Fruit fly (Drosophila melanogaster) whole organism, embryonic: ENCODE measurements around the gene Fdx1.

Source experiments
- Atf-2 ChIP-seq: fragments of 200-800 bp; sonication (Bioruptor generic); optimal IDR thresholded peaks from 2 replicates; lab custom pipeline; 2016; ENCODE audit warnings: missing biosample characterization, missing genetic modification characterization
- Awh ChIP-seq: fragments of 200-800 bp; sonication (Bioruptor generic); IDR thresholded peaks from 2 replicates; pipeline ENCODE4, ENCODE4 v1.3.6; 2022; ENCODE audit warnings: missing biosample characterization, missing genetic modification characterization
- CG11398 ChIP-seq: fragments of 200-800 bp; sonication (Bioruptor generic); optimal IDR thresholded peaks from 2 replicates; lab custom pipeline; 2016; ENCODE audit warnings: missing biosample characterization, missing genetic modification characterization
- CG11695 ChIP-seq: fragments of 200-800 bp; sonication (Bioruptor generic); IDR thresholded peaks from 3 replicates; pipeline ENCODE4 v1.3.6; 2022; ENCODE audit warnings: missing biosample characterization, missing genetic modification characterization
- CG12236 ChIP-seq: fragments of 200-800 bp; sonication (Bioruptor generic); optimal IDR thresholded peaks from 2 replicates; lab custom pipeline; 2016; ENCODE audit warnings: missing biosample characterization, missing genetic modification characterization
- CG13296 ChIP-seq: fragments of 200-800 bp; sonication (Bioruptor generic); optimal IDR thresholded peaks from 3 replicates; lab custom pipeline; 2018; ENCODE audit warnings: missing biosample characterization, mild to moderate bottlenecking, missing genetic modification characterization
- CG13424 ChIP-seq: fragments of 200-800 bp; sonication (Bioruptor generic); optimal IDR thresholded peaks from 2 replicates; lab custom pipeline; 2019; ENCODE audit warnings: missing biosample characterization, mild to moderate bottlenecking, missing genetic modification characterization, moderate library complexity
- CG14965 ChIP-seq: fragments of 200-800 bp; sonication (Bioruptor generic); optimal IDR thresholded peaks from 2 replicates; lab custom pipeline; 2016; ENCODE audit warnings: missing biosample characterization, missing genetic modification characterization, borderline replicate concordance
- CG16779 ChIP-seq: fragments of 200-800 bp; sonication (Bioruptor generic); IDR thresholded peaks from 2 replicates; pipeline ENCODE4 v1.3.6; 2022; ENCODE audit warnings: missing biosample characterization, missing genetic modification characterization
- CG17328 ChIP-seq: fragments of 200-800 bp; sonication (Bioruptor generic); IDR thresholded peaks from 2 replicates; pipeline ENCODE4 v1.3.6; 2022; ENCODE audit warnings: missing biosample characterization, missing genetic modification characterization
- CG17385 ChIP-seq: fragments of 200-800 bp; sonication (Bioruptor generic); optimal IDR thresholded peaks from 3 replicates; lab custom pipeline; 2018; ENCODE audit warnings: missing biosample characterization, mild to moderate bottlenecking, missing genetic modification characterization
- CG17912 ChIP-seq: fragments of 200-800 bp; sonication (Bioruptor generic); optimal IDR thresholded peaks from 2 replicates; lab custom pipeline; 2018; ENCODE audit warnings: missing biosample characterization, mild to moderate bottlenecking, missing genetic modification characterization
- CG18011 ChIP-seq: fragments of 200-800 bp; sonication (Bioruptor generic); optimal IDR thresholded peaks from 2 replicates; lab custom pipeline; 2017; ENCODE audit warnings: missing biosample characterization, missing genetic modification characterization, mild to moderate bottlenecking, moderate library complexity, missing genotype
- CG2712 ChIP-seq: fragments of 200-800 bp; optimal IDR thresholded peaks from 3 replicates; lab custom pipeline; 2019; ENCODE audit warnings: missing biosample characterization, mild to moderate bottlenecking, missing genetic modification characterization, moderate library complexity
- CG31441 ChIP-seq: fragments of 200-800 bp; sonication (Bioruptor generic); IDR thresholded peaks from 2 replicates; pipeline ENCODE4 v1.3.6; 2022; ENCODE audit warnings: missing biosample characterization, missing genetic modification characterization
- CG3163 ChIP-seq: fragments of 200-800 bp; sonication (Bioruptor generic); optimal IDR thresholded peaks from 3 replicates; lab custom pipeline; 2016; ENCODE audit warnings: missing biosample characterization, missing genetic modification characterization
- CG3407 ChIP-seq: fragments of 200-800 bp; sonication (Bioruptor generic); optimal IDR thresholded peaks from 2 replicates; lab custom pipeline; 2018; ENCODE audit warnings: missing biosample characterization, mild to moderate bottlenecking, missing genetic modification characterization
- CG3726 ChIP-seq: fragments of 200-800 bp; sonication (Bioruptor generic); IDR thresholded peaks from 3 replicates; pipeline ENCODE4, ENCODE4 v1.3.6; 2022; ENCODE audit warnings: missing biosample characterization, missing genetic modification characterization
- CG7839 ChIP-seq: fragments of 200-800 bp; sonication (Bioruptor generic); optimal IDR thresholded peaks from 3 replicates; lab custom pipeline; 2018; ENCODE audit warnings: missing biosample characterization, mild to moderate bottlenecking, missing genetic modification characterization, moderate library complexity
- CG8359 ChIP-seq: fragments of 200-800 bp; sonication (Bioruptor generic); optimal IDR thresholded peaks from 2 replicates; lab custom pipeline; 2017; ENCODE audit warnings: missing biosample characterization, mild to moderate bottlenecking, missing genetic modification characterization, borderline replicate concordance
- CG9932 ChIP-seq: fragments of 200-800 bp; sonication (Bioruptor generic); IDR thresholded peaks from 2 replicates; pipeline ENCODE4 v1.3.6; 2022; ENCODE audit warnings: missing biosample characterization, missing genetic modification characterization
- Fer2 ChIP-seq: fragments of 200-800 bp; sonication (Bioruptor generic); optimal IDR thresholded peaks from 2 replicates; lab custom pipeline; 2018; ENCODE audit warnings: missing biosample characterization, mild to moderate bottlenecking, missing genetic modification characterization, moderate library complexity
- HLH3B ChIP-seq: fragments of 200-800 bp; sonication (Bioruptor generic); IDR thresholded peaks from 2 replicates; pipeline ENCODE4 v1.3.6; 2022; ENCODE audit warnings: missing biosample characterization, missing genetic modification characterization
- Hey ChIP-seq: fragments of 200-800 bp; sonication (Bioruptor generic); optimal IDR thresholded peaks from 3 replicates; lab custom pipeline; 2018; ENCODE audit warnings: missing biosample characterization, mild to moderate bottlenecking, missing genetic modification characterization
- HmgZ ChIP-seq: fragments of 200-800 bp; sonication (Bioruptor generic); optimal IDR thresholded peaks from 2 replicates; lab custom pipeline; 2018; ENCODE audit warnings: missing biosample characterization, mild to moderate bottlenecking, missing genetic modification characterization
- Lim3 ChIP-seq: fragments of 200-800 bp; sonication (Bioruptor generic); IDR thresholded peaks from 2 replicates; pipeline ENCODE4 v1.3.6; 2022; ENCODE audit warnings: missing biosample characterization, missing genetic modification characterization
- MTF-1 ChIP-seq: fragments of 200-800 bp; sonication (Bioruptor generic); optimal IDR thresholded peaks from 2 replicates; lab custom pipeline; 2018; ENCODE audit warnings: missing biosample characterization, mild to moderate bottlenecking, missing genetic modification characterization, borderline replicate concordance
- NC2α ChIP-seq: fragments of 200-800 bp; sonication (Bioruptor generic); optimal IDR thresholded peaks from 2 replicates; lab custom pipeline; 2016; ENCODE audit warnings: missing biosample characterization, missing genetic modification characterization
- NFAT ChIP-seq: fragments of 200-800 bp; sonication (Bioruptor generic); IDR thresholded peaks from 2 replicates; pipeline ENCODE4 v1.3.6; 2022; ENCODE audit warnings: missing biosample characterization, missing genetic modification characterization
- Side ChIP-seq: fragments of 200-800 bp; sonication (Bioruptor generic); optimal IDR thresholded peaks from 2 replicates; lab custom pipeline; 2016; ENCODE audit warnings: missing biosample characterization, missing genetic modification characterization
- YL-1 ChIP-seq: fragments of 200-800 bp; sonication (Bioruptor generic); optimal IDR thresholded peaks from 3 replicates; lab custom pipeline; 2017; ENCODE audit warnings: missing biosample characterization, mild to moderate bottlenecking, missing genetic modification characterization
- ap ChIP-seq: fragments of 200-800 bp; sonication (Bioruptor generic); IDR thresholded peaks from 2 replicates; pipeline ENCODE4 v1.3.6; 2022; ENCODE audit warnings: missing biosample characterization, missing genetic modification characterization
- ara ChIP-seq: fragments of 200-800 bp; sonication (Bioruptor generic); IDR thresholded peaks from 2 replicates; pipeline ENCODE4 v1.3.6; 2022; ENCODE audit warnings: missing biosample characterization, missing genetic modification characterization
- chm ChIP-seq: fragments of 200-800 bp; sonication (Bioruptor generic); IDR thresholded peaks from 2 replicates; pipeline ENCODE4 v1.3.6; 2022; ENCODE audit warnings: missing biosample characterization, missing genetic modification characterization
- disco-r ChIP-seq: fragments of 200-800 bp; sonication (Bioruptor generic); optimal IDR thresholded peaks from 2 replicates; lab custom pipeline; 2016; ENCODE audit warnings: missing biosample characterization, missing genetic modification characterization
- dmrt11E ChIP-seq: fragments of 200-800 bp; sonication (Bioruptor generic); optimal IDR thresholded peaks from 3 replicates; lab custom pipeline; 2018; ENCODE audit warnings: missing biosample characterization, mild to moderate bottlenecking, missing genetic modification characterization, moderate library complexity
- dpn ChIP-seq, 2 experiments: fragments of 200-800 bp; sonication (Bioruptor generic); optimal IDR thresholded peaks; 3 replicates each; lab custom pipeline; 2016; ENCODE audit warnings: missing biosample characterization in 2 of 2, missing genetic modification characterization in 2 of 2
- eyg ChIP-seq: fragments of 200-800 bp; sonication (Bioruptor generic); optimal IDR thresholded peaks from 3 replicates; lab custom pipeline; 2016; ENCODE audit warnings: missing biosample characterization, missing genetic modification characterization
- fru ChIP-seq: fragments of >200 bp; optimal IDR thresholded peaks from 2 replicates; lab custom pipeline; 2017
- gce ChIP-seq: fragments of 200-800 bp; sonication (Bioruptor generic); IDR thresholded peaks from 3 replicates; pipeline ENCODE4 v1.3.6; 2022; ENCODE audit warnings: missing biosample characterization, missing genetic modification characterization
- grau ChIP-seq: fragments of 200-800 bp; optimal IDR thresholded peaks from 3 replicates; lab custom pipeline; 2019; ENCODE audit warnings: missing biosample characterization, mild to moderate bottlenecking, missing genetic modification characterization, moderate library complexity
- gsb-n ChIP-seq: fragments of 200-800 bp; sonication (Bioruptor generic); optimal IDR thresholded peaks from 3 replicates; lab custom pipeline; 2018; ENCODE audit warnings: missing biosample characterization, mild to moderate bottlenecking, missing genetic modification characterization
- hth ChIP-seq: fragments of >200 bp; optimal IDR thresholded peaks from 2 replicates; lab custom pipeline; 2017; ENCODE audit warnings: inconsistent platforms
- ken ChIP-seq: fragments of 200-800 bp; sonication (Bioruptor generic); IDR thresholded peaks from 3 replicates; pipeline ENCODE4 v1.3.6; 2022; ENCODE audit warnings: missing biosample characterization, missing genetic modification characterization
- mld ChIP-seq: fragments of 200-800 bp; sonication (Bioruptor generic); IDR thresholded peaks from 3 replicates; pipeline ENCODE4 v1.3.6; 2022; ENCODE audit warnings: missing biosample characterization, missing genetic modification characterization; ENCODE audit not compliant: partially characterized antibody
- pnt ChIP-seq: fragments of 200-800 bp; sonication (Bioruptor generic); optimal IDR thresholded peaks from 3 replicates; lab custom pipeline; 2016; ENCODE audit warnings: missing biosample characterization, missing genetic modification characterization
- pzg ChIP-seq: fragments of 200-800 bp; sonication (Bioruptor generic); optimal IDR thresholded peaks from 3 replicates; lab custom pipeline; 2018; ENCODE audit warnings: missing biosample characterization, mild to moderate bottlenecking, missing genetic modification characterization, moderate library complexity
- ro ChIP-seq: fragments of 200-800 bp; sonication (Bioruptor generic); IDR thresholded peaks from 2 replicates; pipeline ENCODE4 v1.3.6; 2022; ENCODE audit warnings: missing biosample characterization, missing genetic modification characterization
- sima ChIP-seq: fragments of 200-800 bp; sonication (Bioruptor generic); optimal IDR thresholded peaks from 2 replicates; lab custom pipeline; 2016; ENCODE audit warnings: missing biosample characterization, missing genetic modification characterization
- sob ChIP-seq: fragments of 200-800 bp; sonication (Bioruptor generic); IDR thresholded peaks from 2 replicates; pipeline ENCODE4 v1.3.6; 2022; ENCODE audit warnings: missing biosample characterization, missing genetic modification characterization
- tx ChIP-seq: fragments of 200-800 bp; sonication (Bioruptor generic); optimal IDR thresholded peaks from 2 replicates; lab custom pipeline; 2016; ENCODE audit warnings: missing biosample characterization, missing genetic modification characterization
- vfl ChIP-seq: fragments of 200-800 bp; sonication (Bioruptor generic); optimal IDR thresholded peaks from 2 replicates; lab custom pipeline; 2016; ENCODE audit warnings: missing biosample characterization, missing genetic modification characterization

The Fdx1 gene

DNA sequence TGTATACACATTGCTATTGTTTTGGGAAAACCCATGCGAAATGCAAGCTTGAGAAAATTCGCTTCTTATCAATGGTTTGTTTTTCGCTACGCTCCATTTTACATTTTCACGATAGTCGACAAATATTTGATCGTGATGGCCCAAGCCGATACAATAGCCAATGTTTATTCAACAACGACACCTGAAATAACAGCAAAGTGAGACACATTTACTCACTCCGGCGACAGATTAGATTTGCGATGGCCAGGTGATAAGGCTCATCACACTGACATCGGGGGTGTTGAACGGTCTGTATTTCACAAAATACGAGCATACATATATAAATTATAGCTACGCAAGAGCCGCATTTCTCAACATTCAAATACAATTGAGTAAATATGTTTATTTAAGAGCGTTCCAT lies 26.1 kb upstream of the Fdx1 start (continued):
- TF ChIP-seq pnt (GFP tag; lab: Kevin White, UChicago) (peak; percentile 25), dmrt11E (no peak), Lim3 (no peak), CG3163 (no peak), CG14965 (GFP tag; lab: Kevin White, UChicago) (peak; percentile 42), ara (GFP tag; lab: Robert Waterston, UW) (peak; percentile 67), CG12236 (GFP tag; lab: Kevin White, UChicago) (peak; percentile 26), NC2α (GFP tag; lab: Kevin White, UChicago) (no peak), chm (GFP tag; lab: Robert Waterston, UW) (peak; percentile 56), gce (no peak), CG17328 (peak; percentile 16; the same call in 1 of the 2 replicates), CG3407 (GFP tag; lab: Kevin White, UChicago) (peak; percentile 44), CG2712 (tag; lab: Kevin White, UChicago) (peak; percentile 47), grau (tag; lab: Kevin White, UChicago) (peak; percentile 21), CG13424 (tag; lab: Kevin White, UChicago) (peak; percentile 39), Atf-2 (GFP tag; lab: Kevin White, UChicago) (no peak), ken (GFP tag; lab: Robert Waterston, UW) (no peak), MTF-1 (GFP tag; lab: Kevin White, UChicago) (peak; percentile 87), CG13296 (GFP tag; lab: Kevin White, UChicago) (peak; percentile 84), Fer2 (tag; lab: Kevin White, UChicago) (peak; percentile 59), CG3726 (peak; percentile 5; the same call in 1 of the 3 replicates), CG9932 (GFP tag; lab: Robert Waterston, UW) (no peak), CG11398 (GFP tag; lab: Kevin White, UChicago) (peak; percentile 41), NFAT (GFP tag; lab: Robert Waterston, UW) (no peak), HmgZ (tag; lab: Kevin White, UChicago) (peak; percentile 44), pzg (GFP tag; lab: Kevin White, UChicago) (peak; percentile 18), Side (GFP tag; lab: Kevin White, UChicago) (peak; percentile 86), CG11695 (GFP tag; lab: Robert Waterston, UW) (peak; percentile 59; the same call in 2 of the 3 replicates), eyg (GFP tag; lab: Kevin White, UChicago) (peak; percentile 84), dpn (GFP tag; optimal IDR thresholded peaks at IDR 0.05; lab: Kevin White, UChicago) (peak in 1 of 2 experiments; percentile 67), gsb-n (tag; lab: Kevin White, UChicago) (peak; percentile 38), tx (GFP tag; lab: Kevin White, UChicago) (no peak), ap (GFP tag; lab: Robert Waterston, UW) (no peak), sima (no peak), CG7839 (peak; percentile 3), ro (GFP tag; lab: Robert Waterston, UW) (no peak), HLH3B (GFP tag; lab: Robert Waterston, UW) (peak; percentile 51; the same call in 1 of the 2 replicates), CG17385 (GFP tag; lab: Kevin White, UChicago) (peak; percentile 36), vfl (GFP tag; lab: Kevin White, UChicago) (peak; percentile 19), CG17912 (GFP tag; lab: Kevin White, UChicago) (peak; percentile 4), Awh (GFP tag; lab: Robert Waterston, UW) (peak; percentile 81), CG8359 (GFP tag; lab: Kevin White, UChicago) (peak; percentile 56), YL-1 (GFP tag; lab: Kevin White, UChicago) (peak; percentile 30), mld (GFP tag; lab: Robert Waterston, UW) (no peak), disco-r (GFP tag; lab: Kevin White, UChicago) (no peak), Hey (peak; percentile 58), CG31441 (GFP tag; lab: Robert Waterston, UW) (peak; percentile 35; the same call in 1 of the 2 replicates), CG18011 (GFP tag; lab: Kevin White, UChicago) (no peak), CG16779 (GFP tag; lab: Robert Waterston, UW) (0 out of 2 replicates have a peak, but pooled peaks have one; percentile 48), fru (no peak), sob (GFP tag; lab: Robert Waterston, UW) (peak; percentile 76), hth (lab: Kevin White, UChicago) (no peak)
